Fruit fly (Drosophila melanogaster) whole organism, embryonic: ENCODE measurements around the gene Trs20.

Experiments used
- CG12391 ChIP-seq: fragments of 200-800 bp; sonication (Bioruptor generic); optimal IDR thresholded peaks from 3 replicates; lab custom pipeline; 2018; ENCODE audit warnings: missing biosample characterization, mild to moderate bottlenecking, missing genetic modification characterization, moderate library complexity
- CG13624 ChIP-seq: fragments of 200-800 bp; sonication (Bioruptor generic); optimal IDR thresholded peaks from 2 replicates; lab custom pipeline; 2016; ENCODE audit warnings: missing biosample characterization, missing genetic modification characterization
- CG17186 ChIP-seq: fragments of 200-800 bp; sonication (Bioruptor generic); optimal IDR thresholded peaks from 3 replicates; lab custom pipeline; 2017; ENCODE audit warnings: missing biosample characterization, missing genetic modification reagents, missing genetic modification characterization
- CG18619 ChIP-seq: fragments of 200-800 bp; sonication (Bioruptor generic); optimal IDR thresholded peaks from 3 replicates; lab custom pipeline; 2017; ENCODE audit warnings: missing biosample characterization, mild to moderate bottlenecking, missing genetic modification characterization
- CG2199 ChIP-seq: fragments of 200-800 bp; sonication (Bioruptor generic); IDR thresholded peaks from 3 replicates; pipeline ENCODE4 v1.3.6; 2022; ENCODE audit warnings: missing biosample characterization, missing genetic modification characterization
- CG2712 ChIP-seq: fragments of 200-800 bp; optimal IDR thresholded peaks from 3 replicates; lab custom pipeline; 2019; ENCODE audit warnings: missing biosample characterization, mild to moderate bottlenecking, missing genetic modification characterization, moderate library complexity
- CG4617 ChIP-seq: fragments of 200-800 bp; sonication (Bioruptor generic); optimal IDR thresholded peaks from 3 replicates; lab custom pipeline; 2016; ENCODE audit warnings: missing biosample characterization, missing genetic modification characterization, borderline replicate concordance
- CG7745 ChIP-seq: fragments of 200-800 bp; sonication (Bioruptor generic); optimal IDR thresholded peaks from 2 replicates; lab custom pipeline; 2018; ENCODE audit warnings: missing biosample characterization, mild to moderate bottlenecking, missing genetic modification characterization, moderate library complexity
- CG8944 ChIP-seq: fragments of 200-800 bp; sonication (Bioruptor generic); optimal IDR thresholded peaks from 3 replicates; lab custom pipeline; 2016; ENCODE audit warnings: missing biosample characterization, missing genetic modification characterization
- Dref ChIP-seq: fragments of 200-800 bp; sonication (Bioruptor generic); IDR thresholded peaks from 2 replicates; pipeline ENCODE4 v1.3.6; 2022; ENCODE audit warnings: missing biosample characterization, missing genetic modification characterization
- Gug ChIP-seq: fragments of 200-800 bp; sonication (Bioruptor generic); IDR thresholded peaks from 4 replicates; pipeline ENCODE4 v1.3.6; 2022; ENCODE audit warnings: missing biosample characterization, missing genetic modification characterization
- HLH3B ChIP-seq: fragments of 200-800 bp; sonication (Bioruptor generic); IDR thresholded peaks from 2 replicates; pipeline ENCODE4 v1.3.6; 2022; ENCODE audit warnings: missing biosample characterization, missing genetic modification characterization
- MESR4 ChIP-seq: fragments of 200-800 bp; sonication (Bioruptor generic); optimal IDR thresholded peaks from 2 replicates; lab custom pipeline; 2018; ENCODE audit warnings: missing biosample characterization, mild to moderate bottlenecking, missing genetic modification characterization, moderate library complexity
- Scr ChIP-seq: fragments of 200-800 bp; sonication (Bioruptor generic); IDR thresholded peaks from 2 replicates; pipeline ENCODE4 v1.3.6; 2022; ENCODE audit warnings: missing biosample characterization, missing genetic modification characterization; ENCODE audit not compliant: partially characterized antibody
- TFAM ChIP-seq: fragments of 200-800 bp; sonication (Bioruptor generic); optimal IDR thresholded peaks from 2 replicates; lab custom pipeline; 2017; ENCODE audit warnings: missing biosample characterization, missing genetic modification characterization, inconsistent platforms
- bcd ChIP-seq: fragments of 200-800 bp; sonication (Bioruptor generic); optimal IDR thresholded peaks from 2 replicates; lab custom pipeline; 2017; ENCODE audit warnings: missing biosample characterization, mild to moderate bottlenecking, missing genetic modification characterization
- bowl ChIP-seq: fragments of 200-800 bp; sonication (Bioruptor generic); IDR thresholded peaks from 2 replicates; pipeline ENCODE4 v1.3.6; 2022; ENCODE audit warnings: missing biosample characterization, missing genetic modification characterization
- caup ChIP-seq: fragments of 200-800 bp; sonication (Bioruptor generic); optimal IDR thresholded peaks from 3 replicates; lab custom pipeline; 2017; ENCODE audit warnings: missing biosample characterization, mild to moderate bottlenecking, missing genetic modification characterization, moderate library complexity; ENCODE audit not compliant: severe bottlenecking
- danr ChIP-seq: fragments of 200-800 bp; sonication (Bioruptor generic); IDR thresholded peaks from 2 replicates; pipeline ENCODE4 v1.3.6; 2022; ENCODE audit warnings: missing biosample characterization, missing genetic modification characterization
- ken ChIP-seq: fragments of 200-800 bp; sonication (Bioruptor generic); IDR thresholded peaks from 3 replicates; pipeline ENCODE4 v1.3.6; 2022; ENCODE audit warnings: missing biosample characterization, missing genetic modification characterization
- pb ChIP-seq: fragments of 200-800 bp; sonication (Bioruptor generic); optimal IDR thresholded peaks from 3 replicates; lab custom pipeline; 2016; ENCODE audit warnings: missing biosample characterization, missing genetic modification characterization
- peb ChIP-seq: fragments of 200-800 bp; sonication (Bioruptor generic); IDR thresholded peaks from 2 replicates; pipeline ENCODE4 v1.3.6; 2022; ENCODE audit warnings: missing biosample characterization, missing genetic modification characterization
- pfk ChIP-seq: fragments of 200-800 bp; sonication (Bioruptor generic); optimal IDR thresholded peaks from 2 replicates; lab custom pipeline; 2018; ENCODE audit warnings: missing biosample characterization, mild to moderate bottlenecking, missing genetic modification characterization, moderate library complexity
- sqz ChIP-seq: fragments of 200-800 bp; sonication (Bioruptor generic); optimal IDR thresholded peaks from 3 replicates; lab custom pipeline; 2018; ENCODE audit warnings: missing biosample characterization, mild to moderate bottlenecking, missing genetic modification characterization
- stwl ChIP-seq: fragments of 200-800 bp; sonication (Bioruptor generic); optimal IDR thresholded peaks from 3 replicates; lab custom pipeline; 2018; ENCODE audit warnings: missing biosample characterization, mild to moderate bottlenecking, missing genetic modification characterization, moderate library complexity
- usp ChIP-seq: fragments of >200 bp; optimal IDR thresholded peaks from 2 replicates; lab custom pipeline; 2017; ENCODE audit warnings: missing biosample characterization, missing genetic modification characterization
- yki ChIP-seq: fragments of >200 bp; optimal IDR thresholded peaks from 3 replicates; lab custom pipeline; 2018

Gene Trs20

dm6 chr3L:16083693-16084092 lies 47.7 kb downstream of the Trs20 start, which contains the start of gene CG13075:
CG13075 (plus strand) TSS chr3L:16083993.
- TF ChIP-seq CG13624 (GFP tag; lab: Kevin White, UChicago) (no peak), CG7745 (no peak), CG17186 (GFP tag; lab: Kevin White, UChicago) (no peak), HLH3B (GFP tag; lab: Robert Waterston, UW) (no peak), ken (GFP tag; lab: Robert Waterston, UW) (no peak), stwl (tag; lab: Kevin White, UChicago) (no peak), MESR4 (GFP tag; lab: Kevin White, UChicago) (no peak), CG8944 (GFP tag; lab: Kevin White, UChicago) (no peak), yki (lab: Kevin White, UChicago) (no peak), danr (GFP tag; lab: Robert Waterston, UW) (no peak), bcd (GFP tag; lab: Kevin White, UChicago) (no peak), peb (GFP tag; lab: Robert Waterston, UW) (no peak), sqz (GFP tag; lab: Kevin White, UChicago) (no peak), caup (no peak), Gug (GFP tag; lab: Robert Waterston, UW) (no peak), Scr (no peak), TFAM (no peak), CG4617 (GFP tag; lab: Kevin White, UChicago) (no peak), pfk (GFP tag; lab: Kevin White, UChicago) (no peak), CG18619 (no peak)

dm6 chr3L:16082251-16082650 lies 49.2 kb downstream of the Trs20 start, which contains the start of gene CG33258:
CG33258 (plus strand) TSS chr3L:16082551.
- TF ChIP-seq pb (GFP tag; lab: Kevin White, UChicago), result no peak
- TF ChIP-seq CG12391 (tag; lab: Kevin White, UChicago), result no peak
- no peak for TF ChIP-seq Dref (GFP tag; lab: Robert Waterston, UW)
- no peak for TF ChIP-seq CG2712 (tag; lab: Kevin White, UChicago)
- TF ChIP-seq usp, result no peak
- no peak for TF ChIP-seq CG2199
- no peak for TF ChIP-seq bowl (GFP tag; lab: Robert Waterston, UW)
